Worm (Caenorhabditis elegans) whole organism, L4/young adult: ENCODE data around the gene F41E6.7.

Source experiments
- W03F9.2 ChIP-seq: fragments of 150-350 bp; optimal IDR thresholded peaks from 2 replicates; lab custom pipeline; 2014; ENCODE audit warnings: missing biosample characterization, missing genetic modification characterization
- dao-5 ChIP-seq: sonication (generic microtip); optimal IDR thresholded peaks from 2 replicates; lab custom pipeline; 2016; ENCODE audit warnings: missing genotype, missing genetic modification characterization, moderate library complexity, missing compliant biosample characterization
- him-1 ChIP-seq: sonication (generic microtip); optimal IDR thresholded peaks from 2 replicates; lab custom pipeline; 2016; ENCODE audit warnings: missing genotype, missing genetic modification reagents, missing genetic modification characterization, missing compliant biosample characterization

ce11 chrV:8580961-8581360 is 18.1 kb downstream of the F41E6.7 start, which contains the start of gene C10B5.1:
- TF ChIP-seq W03F9.2 (tag; lab: Kevin White, UChicago) (no peak), him-1 (tag; lab: Kevin White, UChicago) (no peak), dao-5 (tag; lab: Kevin White, UChicago) (no peak)
